Worm (Caenorhabditis elegans): ENCODE results near the gene sdz-8.

ce11 chrV:11472209-11472608 lies 43.8 kb downstream of the sdz-8 start, which contains the start of the genes nas-20 and nas-21:
- TF ChIP-seq fos-1 (tag; optimal IDR thresholded peaks at IDR 0.05) (no peak), nhr-237 (tag; optimal IDR thresholded peaks at IDR 0.05) (no peak), ztf-11 (tag; optimal IDR thresholded peaks at IDR 0.05) (no peak), elt-1 (tag; optimal IDR thresholded peaks at IDR 0.05) (no peak), lsy-2 (tag; optimal IDR thresholded peaks at IDR 0.05) (no peak), F13H6.1 (tag; optimal IDR thresholded peaks at IDR 0.05) (no peak), unc-39 (tag; optimal IDR thresholded peaks at IDR 0.05) (no peak), ama-1 (optimal IDR thresholded peaks at IDR 0.05) (no peak), nhr-11 (tag; optimal IDR thresholded peaks at IDR 0.05) (no peak), lin-11 (tag; optimal IDR thresholded peaks at IDR 0.05) (no peak)

Measured in whole organism, L2 larva.